Fruit fly (Drosophila melanogaster): Measurements from ENCODE around the gene CG18787.

DNA sequence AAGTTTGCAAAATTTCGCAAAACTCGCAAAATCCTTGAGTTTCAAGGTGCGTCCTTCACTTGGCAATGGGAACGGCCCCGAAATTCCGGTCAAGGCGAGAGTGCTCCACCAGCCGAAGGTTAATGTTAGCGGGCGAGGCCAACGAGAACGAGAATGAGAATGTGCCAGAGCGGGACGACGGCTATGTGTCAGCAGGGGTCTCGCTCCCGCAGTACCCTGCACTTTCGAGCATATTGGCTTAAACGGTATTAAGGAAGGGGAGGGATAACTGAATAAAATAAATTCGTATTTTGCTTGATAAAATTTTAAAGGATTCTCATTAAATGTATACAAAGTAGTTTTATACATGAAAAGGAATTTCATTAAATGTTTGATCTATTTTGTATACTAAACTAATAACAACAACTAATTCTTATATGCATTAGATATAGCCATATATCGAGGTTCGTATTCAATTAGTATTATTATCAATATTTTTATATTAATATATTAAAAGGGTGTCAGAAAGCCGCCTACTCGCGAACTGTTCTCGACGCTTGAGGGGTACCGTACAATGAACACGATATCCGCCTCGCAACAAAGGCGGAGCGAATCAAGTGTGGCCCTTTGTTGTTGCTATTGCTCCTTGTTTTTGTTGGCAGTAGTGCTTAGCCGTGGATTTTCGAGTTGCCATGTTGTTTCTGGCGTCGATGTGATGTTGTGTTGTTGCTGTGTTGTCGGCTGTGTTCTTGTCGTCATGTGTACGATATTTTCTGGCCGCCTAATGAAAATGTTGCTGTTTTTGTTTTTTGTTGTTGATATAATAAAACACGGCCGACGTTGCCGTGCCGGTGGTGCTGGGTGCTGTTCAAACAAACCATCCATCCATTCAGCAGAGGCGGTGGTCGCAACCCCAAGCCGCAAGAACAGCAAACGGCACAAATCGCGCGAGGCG is 7.5 kb upstream of the CG18787 start:
- TF ChIP-seq h (optimal IDR thresholded peaks at IDR 0.05) (no peak), psq (optimal IDR thresholded peaks at IDR 0.05) (no peak)

Measured in Kc167 (cell line).